Fruit fly (Drosophila melanogaster) whole organism, adult: ENCODE data around the gene CG31924.

Experiments used
- CG11617 ChIP-seq: fragments of 200-800 bp; sonication (Bioruptor generic); optimal IDR thresholded peaks from 2 replicates; lab custom pipeline; 2017; ENCODE audit warnings: mild to moderate bottlenecking, missing biosample characterization, missing genetic modification reagents, missing genetic modification characterization
- CG12768 ChIP-seq: fragments of 200-800 bp; sonication (Bioruptor generic); optimal IDR thresholded peaks from 2 replicates; lab custom pipeline; 2017; ENCODE audit warnings: missing biosample characterization, missing genetic modification characterization, mild to moderate bottlenecking, moderate library complexity, missing genetic modification reagents
- CG14711 ChIP-seq: fragments of 200-800 bp; sonication (Bioruptor generic); optimal IDR thresholded peaks from 2 replicates; lab custom pipeline; 2018; ENCODE audit warnings: missing biosample characterization, mild to moderate bottlenecking, missing genetic modification characterization, moderate library complexity
- CG1620 ChIP-seq: fragments of 200-800 bp; sonication (Bioruptor generic); optimal IDR thresholded peaks from 2 replicates; lab custom pipeline; 2016; ENCODE audit warnings: missing biosample characterization, missing genetic modification characterization
- CG33017 ChIP-seq: fragments of 200-800 bp; sonication (Bioruptor generic); optimal IDR thresholded peaks from 2 replicates; lab custom pipeline; 2018; ENCODE audit warnings: missing biosample characterization, mild to moderate bottlenecking, missing genetic modification characterization, moderate library complexity
- CG5204 ChIP-seq: fragments of 200-800 bp; sonication (Bioruptor generic); optimal IDR thresholded peaks from 2 replicates; lab custom pipeline; 2016; ENCODE audit warnings: missing biosample characterization, missing genetic modification characterization
- CG7045 ChIP-seq: fragments of 200-800 bp; sonication (Bioruptor generic); optimal IDR thresholded peaks from 2 replicates; lab custom pipeline; 2017; ENCODE audit warnings: missing biosample characterization, mild to moderate bottlenecking, missing genetic modification characterization
- CG7101 ChIP-seq: fragments of 200-800 bp; sonication (Bioruptor generic); optimal IDR thresholded peaks from 2 replicates; lab custom pipeline; 2018; ENCODE audit warnings: missing biosample characterization, mild to moderate bottlenecking, missing genetic modification characterization, moderate library complexity
- Clk ChIP-seq: fragments of 200-800 bp; sonication (Bioruptor generic); optimal IDR thresholded peaks from 2 replicates; lab custom pipeline; 2017; ENCODE audit warnings: missing biosample characterization, missing genetic modification characterization
- Crg-1 ChIP-seq: fragments of 200-800 bp; sonication (Bioruptor generic); optimal IDR thresholded peaks from 2 replicates; lab custom pipeline; 2016; ENCODE audit warnings: missing biosample characterization, missing genetic modification characterization
- Hr96 ChIP-seq: fragments of 200-800 bp; sonication (Bioruptor generic); optimal IDR thresholded peaks from 2 replicates; lab custom pipeline; 2016; ENCODE audit warnings: missing biosample characterization, missing genetic modification characterization
- Mnt ChIP-seq: fragments of 200-800 bp; sonication (Bioruptor generic); optimal IDR thresholded peaks from 2 replicates; lab custom pipeline; 2016; ENCODE audit warnings: missing biosample characterization, mild to moderate bottlenecking, missing genetic modification characterization
- bab1 ChIP-seq: fragments of 200-800 bp; sonication (Bioruptor generic); optimal IDR thresholded peaks from 3 replicates; lab custom pipeline; 2019; ENCODE audit warnings: missing biosample characterization, mild to moderate bottlenecking, missing genetic modification characterization, moderate library complexity
- cic ChIP-seq: fragments of 200-800 bp; sonication (Bioruptor generic); optimal IDR thresholded peaks from 2 replicates; lab custom pipeline; 2017; ENCODE audit warnings: missing biosample characterization, mild to moderate bottlenecking, missing genetic modification characterization, moderate library complexity
- cnc ChIP-seq, 2 experiments: fragments of >200 bp; optimal IDR thresholded peaks; 2 replicates each; lab custom pipeline; 2017
- kay ChIP-seq: fragments of 200-800 bp; sonication (Bioruptor generic); peaks from one replicate; lab custom pipeline; 2016; ENCODE audit warnings: missing biosample characterization, missing genetic modification characterization, borderline replicate concordance
- ovo ChIP-seq: fragments of 200-800 bp; sonication (Bioruptor generic); optimal IDR thresholded peaks from 2 replicates; lab custom pipeline; 2016; ENCODE audit warnings: missing biosample characterization, missing genetic modification characterization
- pad ChIP-seq: fragments of 200-800 bp; sonication (Bioruptor generic); optimal IDR thresholded peaks from 3 replicates; lab custom pipeline; 2017; ENCODE audit warnings: missing biosample characterization, missing genetic modification characterization, mild to moderate bottlenecking, moderate library complexity, missing genetic modification reagents
- tj ChIP-seq: fragments of 200-800 bp; sonication (Bioruptor generic); optimal IDR thresholded peaks from 3 replicates; lab custom pipeline; 2017; ENCODE audit warnings: missing biosample characterization, mild to moderate bottlenecking, missing genetic modification characterization, moderate library complexity
- toe ChIP-seq: fragments of 200-800 bp; sonication (Bioruptor generic); optimal IDR thresholded peaks from 2 replicates; lab custom pipeline; 2016; ENCODE audit warnings: missing biosample characterization, missing genetic modification characterization

Gene CG31924

dm6 chr2L:1354009-1354408 is 710 bp downstream of the CG31924 start, which contains the start of gene CG5561:
Gene CG5561, minus strand, starts transcription at chr2L:1354109.
- TF ChIP-seq CG33017 (tag; lab: Kevin White, UChicago) (no peak), CG1620 (GFP tag; lab: Kevin White, UChicago) (no peak), CG5204 (no peak), toe (no peak), Hr96 (GFP tag; lab: Kevin White, UChicago) (no peak), cnc (optimal IDR thresholded peaks at IDR 0.05; lab: Kevin White, UChicago) (no peak), cic (GFP tag; lab: Kevin White, UChicago) (no peak), pad (GFP tag; lab: Kevin White, UChicago) (no peak), bab1 (GFP tag; lab: Kevin White, UChicago) (no peak), Mnt (GFP tag; lab: Kevin White, UChicago) (no peak), CG11617 (GFP tag; lab: Kevin White, UChicago) (no peak)

DNA sequence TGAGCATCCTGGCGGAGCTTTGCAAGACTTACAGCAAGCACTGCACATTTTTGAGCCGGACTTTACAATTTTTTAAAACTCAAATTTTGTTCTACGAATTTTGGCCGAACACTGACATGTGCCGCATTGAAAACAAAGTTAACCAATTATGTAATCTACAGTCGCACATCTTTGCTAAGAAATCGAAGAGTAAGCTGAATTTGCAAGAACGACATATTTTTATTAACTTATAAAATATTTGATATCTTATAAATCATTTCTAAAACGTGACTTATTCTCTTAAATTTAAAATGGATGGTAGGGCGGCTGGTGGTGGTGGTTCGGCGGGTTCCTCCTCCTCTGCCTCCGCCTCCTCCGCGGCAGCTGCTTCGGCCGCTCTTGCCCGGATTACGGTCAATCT is 2.0 kb downstream of the CG31924 start, which contains the start of gene CG5556:
TSS of gene CG5556 (minus strand) at position 101 of the 400 bp plus-strand sequence.
- TF ChIP-seq bab1 (GFP tag; lab: Kevin White, UChicago) (no peak), tj (no peak), CG33017 (tag; lab: Kevin White, UChicago) (no peak), CG7045 (GFP tag; lab: Kevin White, UChicago) (no peak), Mnt (GFP tag; lab: Kevin White, UChicago) (no peak), CG14711 (tag; lab: Kevin White, UChicago) (no peak), CG11617 (GFP tag; lab: Kevin White, UChicago) (no peak), Clk (no peak), kay (no peak), toe (no peak), pad (GFP tag; lab: Kevin White, UChicago) (no peak), Crg-1 (GFP tag; lab: Kevin White, UChicago) (no peak), CG12768 (no peak), cic (GFP tag; lab: Kevin White, UChicago) (no peak), CG1620 (GFP tag; lab: Kevin White, UChicago) (no peak), CG5204 (no peak)

DNA sequence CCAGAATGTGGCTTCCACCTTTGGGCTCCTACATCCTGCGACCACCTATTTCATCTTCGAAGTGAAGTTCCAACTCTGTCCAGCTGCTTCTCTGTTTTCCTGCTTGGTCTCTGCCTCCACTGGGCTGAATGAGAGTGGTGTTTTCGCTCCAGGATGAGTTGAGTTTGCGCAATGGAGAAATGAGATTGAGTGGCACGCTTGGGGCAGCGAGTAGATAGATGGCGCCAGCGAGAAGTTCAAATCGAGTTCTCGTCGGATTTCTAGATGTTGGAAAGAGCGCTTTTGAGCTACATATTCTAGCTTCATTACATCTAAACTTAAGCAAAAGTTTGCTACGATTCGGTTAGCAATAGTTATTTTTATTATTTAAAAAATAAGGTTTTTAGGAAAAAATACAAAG is 8.7 kb downstream of the CG31924 start:
- TF ChIP-seq CG1620 (GFP tag; lab: Kevin White, UChicago) (no peak), Hr96 (GFP tag; lab: Kevin White, UChicago) (no peak), kay (no peak), ovo (no peak), cic (GFP tag; lab: Kevin White, UChicago) (no peak), bab1 (GFP tag; lab: Kevin White, UChicago) (no peak), toe (no peak), cnc (optimal IDR thresholded peaks at IDR 0.05; lab: Kevin White, UChicago) (no peak), pad (GFP tag; lab: Kevin White, UChicago) (no peak), tj (no peak)

DNA sequence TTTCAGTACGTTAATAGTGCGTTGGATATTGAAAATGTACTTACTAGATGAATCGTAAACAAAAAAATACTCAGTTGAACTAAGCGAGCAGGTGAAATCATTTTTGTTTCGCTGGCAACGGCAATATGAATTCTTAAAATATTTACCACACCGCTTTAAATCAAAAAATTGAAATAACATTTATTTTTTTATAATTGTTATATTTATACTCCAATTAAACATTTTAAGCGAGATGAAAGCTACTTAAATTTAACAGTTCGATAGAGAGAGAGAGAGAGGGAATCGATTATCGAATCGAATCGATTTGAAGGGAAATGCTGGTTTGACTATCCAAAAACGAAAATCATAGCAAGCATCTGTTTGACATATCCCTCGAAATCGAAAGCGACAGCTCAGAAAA is 10.6 kb downstream of the CG31924 start, which contains the start of the genes CG33922 and Cdlc2:
TSS of gene CG33922 (minus strand) at position 101 of the 400 bp plus-strand sequence.
TSS of gene Cdlc2 (plus strand) at position 330 of the 400 bp plus-strand sequence.
- TF ChIP-seq pad (GFP tag; lab: Kevin White, UChicago), result no peak
- no peak for TF ChIP-seq Clk
- no peak for TF ChIP-seq Crg-1 (GFP tag; lab: Kevin White, UChicago)
- no peak for TF ChIP-seq CG11617 (GFP tag; lab: Kevin White, UChicago)
- no peak for TF ChIP-seq Mnt (GFP tag; lab: Kevin White, UChicago)
- TF ChIP-seq bab1 (GFP tag; lab: Kevin White, UChicago), result no peak
- TF ChIP-seq CG5204, result no peak
- TF ChIP-seq cnc (optimal IDR thresholded peaks at IDR 0.05; lab: Kevin White, UChicago), result no peak
- no peak for TF ChIP-seq CG14711 (tag; lab: Kevin White, UChicago)
- TF ChIP-seq CG7101 (tag; lab: Kevin White, UChicago), result no peak
- TF ChIP-seq ovo, result no peak
- no peak for TF ChIP-seq CG1620 (GFP tag; lab: Kevin White, UChicago)
- no peak for TF ChIP-seq CG33017 (tag; lab: Kevin White, UChicago)
- TF ChIP-seq cic (GFP tag; lab: Kevin White, UChicago), result no peak
- no peak for TF ChIP-seq kay
- TF ChIP-seq Hr96 (GFP tag; lab: Kevin White, UChicago), result no peak
- TF ChIP-seq CG12768, result no peak

- TF ChIP-seq cic (GFP tag; lab: Kevin White, UChicago) (no peak), CG7045 (GFP tag; lab: Kevin White, UChicago) (no peak), CG1620 (GFP tag; lab: Kevin White, UChicago) (no peak), CG11617 (GFP tag; lab: Kevin White, UChicago) (no peak), bab1 (GFP tag; lab: Kevin White, UChicago) (no peak), CG14711 (tag; lab: Kevin White, UChicago) (no peak), cnc (optimal IDR thresholded peaks at IDR 0.05; lab: Kevin White, UChicago) (no peak), Crg-1 (GFP tag; lab: Kevin White, UChicago) (no peak), CG33017 (tag; lab: Kevin White, UChicago) (no peak), Mnt (GFP tag; lab: Kevin White, UChicago) (no peak), pad (GFP tag; lab: Kevin White, UChicago) (no peak), ovo (no peak), CG7101 (tag; lab: Kevin White, UChicago) (no peak), CG12768 (no peak), Clk (no peak)
These were observed 12.7 kb downstream of the CG31924 start, which contains the start of gene CG33923 for dm6 chr2L:1341995-1342394. Gene CG33923, minus strand, starts transcription at chr2L:1342095.

- no peak for TF ChIP-seq CG14711 (tag; lab: Kevin White, UChicago)
- TF ChIP-seq bab1 (GFP tag; lab: Kevin White, UChicago), result no peak
- no peak for TF ChIP-seq CG33017 (tag; lab: Kevin White, UChicago)
These were observed 20.9 kb downstream of the CG31924 start, which contains the start of gene CG5440 for dm6 chr2L:1333828-1334227. Gene CG5440, plus strand, starts transcription at chr2L:1334128.
